Fruit fly (Drosophila melanogaster) whole organism, embryonic: ENCODE results near the gene mRpL16.

Experiments
- CG10565 ChIP-seq: fragments of 200-800 bp; sonication (Bioruptor generic); optimal IDR thresholded peaks from 3 replicates; lab custom pipeline; 2016; ENCODE audit warnings: missing biosample characterization, mild to moderate bottlenecking, missing genetic modification characterization
- CG10654 ChIP-seq: fragments of 200-800 bp; sonication (Bioruptor generic); optimal IDR thresholded peaks from 2 replicates; lab custom pipeline; 2016; ENCODE audit warnings: missing biosample characterization, missing genetic modification characterization
- CG10959 ChIP-seq: fragments of 200-800 bp; sonication (Bioruptor generic); IDR thresholded peaks from 2 replicates; pipeline ENCODE4 v1.3.6; 2022; ENCODE audit warnings: missing biosample characterization, missing genetic modification characterization
- CG11504 ChIP-seq: fragments of 200-800 bp; sonication (Bioruptor generic); optimal IDR thresholded peaks from 3 replicates; lab custom pipeline; 2019; ENCODE audit warnings: missing biosample characterization, mild to moderate bottlenecking, missing genetic modification characterization, moderate library complexity
- CG12236 ChIP-seq: fragments of 200-800 bp; sonication (Bioruptor generic); optimal IDR thresholded peaks from 2 replicates; lab custom pipeline; 2016; ENCODE audit warnings: missing biosample characterization, missing genetic modification characterization
- CG1233 ChIP-seq: fragments of 200-800 bp; sonication (Bioruptor generic); optimal IDR thresholded peaks from 4 replicates; lab custom pipeline; 2018; ENCODE audit warnings: missing biosample characterization, mild to moderate bottlenecking, missing genetic modification characterization
- CG15696 ChIP-seq: fragments of 200-800 bp; sonication (Bioruptor generic); optimal IDR thresholded peaks from 2 replicates; lab custom pipeline; 2019; ENCODE audit warnings: missing biosample characterization, mild to moderate bottlenecking, missing genetic modification characterization, moderate library complexity
- CG17328 ChIP-seq: fragments of 200-800 bp; sonication (Bioruptor generic); IDR thresholded peaks from 2 replicates; pipeline ENCODE4 v1.3.6; 2022; ENCODE audit warnings: missing biosample characterization, missing genetic modification characterization
- CG17612 ChIP-seq: fragments of 200-800 bp; sonication (Bioruptor generic); IDR thresholded peaks from 2 replicates; pipeline ENCODE4 v1.3.6; 2022; ENCODE audit warnings: missing biosample characterization, missing genetic modification characterization
- CG1832 ChIP-seq: fragments of 200-800 bp; sonication (Bioruptor generic); optimal IDR thresholded peaks from 2 replicates; lab custom pipeline; 2017; ENCODE audit warnings: missing biosample characterization, mild to moderate bottlenecking, missing genetic modification characterization, inconsistent platforms
- CG18599 ChIP-seq: fragments of 200-800 bp; sonication (Bioruptor generic); optimal IDR thresholded peaks from 3 replicates; lab custom pipeline; 2017; ENCODE audit warnings: missing biosample characterization, missing genetic modification characterization, mild to moderate bottlenecking, moderate library complexity, missing genetic modification reagents
- CG34422 ChIP-seq: fragments of 200-800 bp; sonication (Bioruptor generic); IDR thresholded peaks from 3 replicates; pipeline ENCODE4 v1.3.6; 2022; ENCODE audit warnings: missing biosample characterization, missing genetic modification characterization
- CG43689 ChIP-seq: fragments of 200-800 bp; sonication (Bioruptor generic); IDR thresholded peaks from 2 replicates; pipeline ENCODE4 v1.3.6; 2022; ENCODE audit warnings: missing biosample characterization, missing genetic modification characterization
- CG5245 ChIP-seq: fragments of 200-800 bp; sonication (Bioruptor generic); optimal IDR thresholded peaks from 3 replicates; lab custom pipeline; 2016; ENCODE audit warnings: missing biosample characterization, missing genetic modification characterization
- CG6175 ChIP-seq: fragments of 200-800 bp; sonication (Bioruptor generic); IDR thresholded peaks from 3 replicates; pipeline ENCODE4 v1.3.6; 2022; ENCODE audit warnings: missing biosample characterization, missing genetic modification characterization
- CG6654 ChIP-seq: fragments of 200-800 bp; sonication (Bioruptor generic); optimal IDR thresholded peaks from 2 replicates; lab custom pipeline; 2017; ENCODE audit warnings: missing biosample characterization, mild to moderate bottlenecking, missing genetic modification characterization
- CG6689 ChIP-seq: fragments of 200-800 bp; sonication (Bioruptor generic); IDR thresholded peaks from 2 replicates; pipeline ENCODE4 v1.3.6; 2022; ENCODE audit warnings: missing biosample characterization, missing genetic modification characterization
- CG7839 ChIP-seq: fragments of 200-800 bp; sonication (Bioruptor generic); optimal IDR thresholded peaks from 3 replicates; lab custom pipeline; 2018; ENCODE audit warnings: missing biosample characterization, mild to moderate bottlenecking, missing genetic modification characterization, moderate library complexity
- CG8089 ChIP-seq: fragments of 200-800 bp; sonication (Bioruptor generic); optimal IDR thresholded peaks from 3 replicates; lab custom pipeline; 2016; ENCODE audit warnings: missing biosample characterization, missing genetic modification characterization
- CG8281 ChIP-seq: fragments of 200-800 bp; sonication (Bioruptor generic); optimal IDR thresholded peaks from 2 replicates; lab custom pipeline; 2018; ENCODE audit warnings: missing biosample characterization, mild to moderate bottlenecking, missing genetic modification characterization, moderate library complexity
- CG8924 ChIP-seq: fragments of 200-800 bp; optimal IDR thresholded peaks from 3 replicates; lab custom pipeline; 2019; ENCODE audit warnings: missing biosample characterization, mild to moderate bottlenecking, missing genetic modification characterization, moderate library complexity
- CG9727 ChIP-seq: fragments of 200-800 bp; sonication (Bioruptor generic); optimal IDR thresholded peaks from 3 replicates; lab custom pipeline; 2017; ENCODE audit warnings: missing biosample characterization, mild to moderate bottlenecking, missing genetic modification characterization
- Dad ChIP-seq: fragments of 200-800 bp; sonication (Bioruptor generic); optimal IDR thresholded peaks from 3 replicates; lab custom pipeline; 2016; ENCODE audit warnings: missing biosample characterization, missing genetic modification characterization
- Dip3 ChIP-seq: fragments of 200-800 bp; sonication (Bioruptor generic); optimal IDR thresholded peaks from 3 replicates; lab custom pipeline; 2016; ENCODE audit warnings: missing biosample characterization, missing genetic modification characterization
- Lhr ChIP-seq: fragments of 200-800 bp; sonication (Bioruptor generic); optimal IDR thresholded peaks from 3 replicates; lab custom pipeline; 2017; ENCODE audit warnings: mild to moderate bottlenecking, missing biosample characterization, missing genetic modification reagents, missing genetic modification characterization
- Myb ChIP-seq: fragments of 200-800 bp; sonication (Bioruptor generic); optimal IDR thresholded peaks from 2 replicates; lab custom pipeline; 2016; ENCODE audit warnings: missing biosample characterization, missing genetic modification characterization
- Oli ChIP-seq: fragments of 200-800 bp; sonication (Bioruptor generic); optimal IDR thresholded peaks from 2 replicates; lab custom pipeline; 2018; ENCODE audit warnings: missing biosample characterization, mild to moderate bottlenecking, missing genetic modification characterization, moderate library complexity
- Pdp1 ChIP-seq, 2 experiments: fragments of 200-800 bp; sonication (Bioruptor generic); optimal IDR thresholded peaks; 3 replicates each; lab custom pipeline; 2016; ENCODE audit warnings: missing biosample characterization in 2 of 2, missing genetic modification characterization in 2 of 2, mild to moderate bottlenecking in 1 of 2, moderate library complexity in 1 of 2
- Side ChIP-seq: fragments of 200-800 bp; sonication (Bioruptor generic); optimal IDR thresholded peaks from 2 replicates; lab custom pipeline; 2016; ENCODE audit warnings: missing biosample characterization, missing genetic modification characterization
- Ssrp ChIP-seq: fragments of 200-800 bp; sonication (Bioruptor generic); optimal IDR thresholded peaks from 2 replicates; lab custom pipeline; 2018; ENCODE audit warnings: missing biosample characterization, mild to moderate bottlenecking, missing genetic modification characterization, moderate library complexity
- Tbp ChIP-seq: fragments of >200 bp; optimal IDR thresholded peaks from 2 replicates; lab custom pipeline; 2018; ENCODE audit warnings: missing biosample characterization, missing genetic modification characterization
- Trl ChIP-seq, 3 experiments: fragments of >200 bp in 2 of 3; fragments of 200-800 bp in 1 of 3; sonication (Bioruptor generic) in 1 of 3; optimal IDR thresholded peaks; 2 replicates in 1 of 3; 3 replicates in 2 of 3; lab custom pipeline; 2016 to 2017; ENCODE audit warnings: missing biosample characterization in 1 of 3, missing genetic modification characterization in 1 of 3
- br ChIP-seq: fragments of >200 bp; optimal IDR thresholded peaks from 2 replicates; lab custom pipeline; 2017
- chm ChIP-seq: fragments of 200-800 bp; sonication (Bioruptor generic); IDR thresholded peaks from 2 replicates; pipeline ENCODE4 v1.3.6; 2022; ENCODE audit warnings: missing biosample characterization, missing genetic modification characterization
- crc ChIP-seq: fragments of 200-800 bp; sonication (Bioruptor generic); optimal IDR thresholded peaks from 2 replicates; lab custom pipeline; 2016; ENCODE audit warnings: missing biosample characterization, missing genetic modification characterization
- gcm2 ChIP-seq: fragments of 200-800 bp; sonication (Bioruptor generic); optimal IDR thresholded peaks from 2 replicates; lab custom pipeline; 2016; ENCODE audit warnings: missing biosample characterization, missing genetic modification characterization
- her ChIP-seq: fragments of 200-800 bp; sonication (Bioruptor generic); optimal IDR thresholded peaks from 2 replicates; lab custom pipeline; 2016; ENCODE audit warnings: missing biosample characterization, missing genetic modification characterization
- insv ChIP-seq, 2 experiments: fragments of 200-800 bp; sonication (Bioruptor generic); optimal IDR thresholded peaks; 3 replicates each; lab custom pipeline; 2016 to 2018; ENCODE audit warnings: missing biosample characterization in 2 of 2, missing genetic modification characterization in 2 of 2
- lov ChIP-seq, 2 experiments: fragments of 200-800 bp in 1 of 2; fragments of >200 bp in 1 of 2; sonication (Bioruptor generic) in 1 of 2; IDR thresholded peaks in 1 of 2; optimal IDR thresholded peaks in 1 of 2; 2 replicates in 1 of 2; 3 replicates in 1 of 2; pipeline versions ENCODE4 v1.3.6 to Lab custom; 2017 to 2022; ENCODE audit warnings: missing biosample characterization in 1 of 2, missing genetic modification characterization in 1 of 2
- maf-S ChIP-seq: fragments of 200-800 bp; sonication (Bioruptor generic); optimal IDR thresholded peaks from 2 replicates; lab custom pipeline; 2016; ENCODE audit warnings: missing biosample characterization, missing genetic modification characterization
- odd ChIP-seq: fragments of 200-800 bp; sonication (Bioruptor generic); optimal IDR thresholded peaks from 2 replicates; lab custom pipeline; 2017; ENCODE audit warnings: missing biosample characterization, mild to moderate bottlenecking, missing genetic modification characterization
- pb ChIP-seq: fragments of 200-800 bp; sonication (Bioruptor generic); optimal IDR thresholded peaks from 3 replicates; lab custom pipeline; 2016; ENCODE audit warnings: missing biosample characterization, missing genetic modification characterization
- phol ChIP-seq: fragments of 200-800 bp; sonication (Bioruptor generic); optimal IDR thresholded peaks from 3 replicates; lab custom pipeline; 2018; ENCODE audit warnings: missing biosample characterization, mild to moderate bottlenecking, missing genetic modification characterization, moderate library complexity
- pzg ChIP-seq: fragments of 200-800 bp; sonication (Bioruptor generic); optimal IDR thresholded peaks from 3 replicates; lab custom pipeline; 2018; ENCODE audit warnings: missing biosample characterization, mild to moderate bottlenecking, missing genetic modification characterization, moderate library complexity
- schlank ChIP-seq: fragments of 200-800 bp; sonication (Bioruptor generic); optimal IDR thresholded peaks from 2 replicates; lab custom pipeline; 2018; ENCODE audit warnings: missing biosample characterization, mild to moderate bottlenecking, missing genetic modification characterization
- slou ChIP-seq: fragments of 200-800 bp; sonication (Bioruptor generic); optimal IDR thresholded peaks from 3 replicates; lab custom pipeline; 2016; ENCODE audit warnings: missing biosample characterization, missing genetic modification characterization
- trem ChIP-seq: fragments of 200-800 bp; optimal IDR thresholded peaks from 3 replicates; lab custom pipeline; 2019; ENCODE audit warnings: missing biosample characterization, mild to moderate bottlenecking, missing genetic modification characterization, moderate library complexity
- unc-4 ChIP-seq: fragments of 200-800 bp; sonication (Bioruptor generic); IDR thresholded peaks from 2 replicates; pipeline ENCODE4 v1.3.6; 2022; ENCODE audit warnings: missing biosample characterization, missing genetic modification characterization; ENCODE audit not compliant: partially characterized antibody
- vnd ChIP-seq: fragments of 200-800 bp; sonication (Bioruptor generic); IDR thresholded peaks from 3 replicates; pipeline ENCODE4 v1.3.6; 2022; ENCODE audit warnings: missing biosample characterization, missing genetic modification characterization; ENCODE audit not compliant: partially characterized antibody
- zf30C ChIP-seq: fragments of 200-800 bp; sonication (Bioruptor generic); optimal IDR thresholded peaks from 3 replicates; lab custom pipeline; 2018; ENCODE audit warnings: missing biosample characterization, mild to moderate bottlenecking, missing genetic modification characterization
- zfh2 ChIP-seq: fragments of 200-800 bp; sonication (Bioruptor generic); optimal IDR thresholded peaks from 2 replicates; lab custom pipeline; 2016; ENCODE audit warnings: missing biosample characterization, missing genetic modification characterization

Gene mRpL16

dm6 chrX:1858867-1859266, 31.2 kb upstream of the mRpL16 start, which contains the start of gene Lamtor5 (continued):
- TF ChIP-seq maf-S (GFP tag; lab: Kevin White, UChicago) (no peak), CG17612 (GFP tag; lab: Robert Waterston, UW) (no peak), CG34422 (GFP tag; lab: Robert Waterston, UW) (peak; percentile 59; the same call in 1 of the 3 replicates), CG7839 (tag; lab: Kevin White, UChicago) (peak; percentile 56), schlank (tag; lab: Kevin White, UChicago) (no peak), slou (GFP tag; lab: Kevin White, UChicago) (peak; percentile 12), Oli (tag; lab: Kevin White, UChicago) (no peak), CG9727 (peak; percentile 46), CG18599 (GFP tag; lab: Kevin White, UChicago) (peak; percentile 42), lov (optimal IDR thresholded peaks at IDR 0.05; lab: Kevin White, UChicago) (no peak), lov (GFP tag; IDR thresholded peaks at IDR 0.05; lab: Robert Waterston, UW) (no peak), Dip3 (peak; percentile 30), CG8281 (tag; lab: Kevin White, UChicago) (no peak), pzg (GFP tag; lab: Kevin White, UChicago) (peak; percentile 55), chm (GFP tag; lab: Robert Waterston, UW) (no peak), CG5245 (no peak), CG8924 (peak; percentile 23), crc (GFP tag; lab: Kevin White, UChicago) (no peak), br (lab: Kevin White, UChicago) (no peak), Lhr (no peak), vnd (GFP tag; lab: Robert Waterston, UW) (no peak), phol (tag; lab: Kevin White, UChicago) (peak; percentile 41), CG10654 (no peak), CG1233 (GFP tag; lab: Kevin White, UChicago) (no peak), pb (GFP tag; lab: Kevin White, UChicago) (no peak), unc-4 (GFP tag; lab: Robert Waterston, UW) (no peak), Tbp (GFP tag; lab: Kevin White, UChicago) (no peak), gcm2 (GFP tag; lab: Kevin White, UChicago) (no peak), CG10959 (GFP tag; lab: Robert Waterston, UW) (no peak), CG6689 (GFP tag; lab: Robert Waterston, UW) (no peak), CG6175 (GFP tag; lab: Robert Waterston, UW) (0 out of 3 replicates have a peak, but pooled peaks have one; percentile 10), CG43689 (GFP tag; lab: Robert Waterston, UW) (no peak), CG17328 (GFP tag; lab: Robert Waterston, UW) (0 out of 2 replicates have a peak, but pooled peaks have one; percentile 39), CG11504 (tag; lab: Kevin White, UChicago) (peak; percentile 47), CG8089 (GFP tag; lab: Kevin White, UChicago) (no peak), odd (GFP tag; lab: Kevin White, UChicago) (no peak), Side (GFP tag; lab: Kevin White, UChicago) (no peak), CG15696 (tag; lab: Kevin White, UChicago) (peak; percentile 15), trem (peak; percentile 17), CG1832 (GFP tag; lab: Kevin White, UChicago) (no peak), Dad (GFP tag; lab: Kevin White, UChicago) (peak; percentile 14), Pdp1 (GFP tag; optimal IDR thresholded peaks at IDR 0.05; lab: Kevin White, UChicago) (peak; percentile 41 to 49), her (GFP tag; lab: Kevin White, UChicago) (no peak), CG6654 (GFP tag; lab: Kevin White, UChicago) (no peak), Trl (optimal IDR thresholded peaks at IDR 0.05; lab: Kevin White, UChicago) (no peak), Trl (GFP tag; optimal IDR thresholded peaks at IDR 0.05; lab: Kevin White, UChicago) (no peak), Myb (GFP tag; lab: Kevin White, UChicago) (peak; percentile 38), Ssrp (tag; lab: Kevin White, UChicago) (peak; percentile 32), insv (GFP tag; optimal IDR thresholded peaks at IDR 0.05; lab: Kevin White, UChicago) (peak in 1 of 2 experiments; percentile 8), zfh2 (peak; percentile 10), CG12236 (GFP tag; lab: Kevin White, UChicago) (no peak), CG10565 (GFP tag; lab: Kevin White, UChicago) (no peak), zf30C (GFP tag; lab: Kevin White, UChicago) (no peak)
